Fruit fly (Drosophila melanogaster) whole organism, embryonic: ENCODE results near the gene DENR.

Source experiments
- Atf-2 ChIP-seq: fragments of 200-800 bp; sonication (Bioruptor generic); optimal IDR thresholded peaks from 2 replicates; lab custom pipeline; 2016; ENCODE audit warnings: missing biosample characterization, missing genetic modification characterization
- B-H1 ChIP-seq: fragments of 200-800 bp; sonication (Bioruptor generic); IDR thresholded peaks from 3 replicates; pipeline ENCODE4 v1.3.6; 2022; ENCODE audit warnings: missing biosample characterization, missing genetic modification characterization
- B-H2 ChIP-seq: fragments of 200-800 bp; sonication (Bioruptor generic); optimal IDR thresholded peaks from 2 replicates; lab custom pipeline; 2018; ENCODE audit warnings: missing biosample characterization, mild to moderate bottlenecking, missing genetic modification characterization
- CG10543 ChIP-seq: fragments of 200-800 bp; sonication (Bioruptor generic); optimal IDR thresholded peaks from 3 replicates; lab custom pipeline; 2017; ENCODE audit warnings: missing biosample characterization, mild to moderate bottlenecking, missing genetic modification characterization, moderate library complexity
- CG11723 ChIP-seq: fragments of 200-800 bp; sonication (Bioruptor generic); optimal IDR thresholded peaks from 2 replicates; lab custom pipeline; 2017; ENCODE audit warnings: missing biosample characterization, mild to moderate bottlenecking, missing genetic modification characterization
- CG12769 ChIP-seq: fragments of 200-800 bp; sonication (Bioruptor generic); optimal IDR thresholded peaks from 2 replicates; lab custom pipeline; 2019; ENCODE audit warnings: missing biosample characterization, mild to moderate bottlenecking, missing genetic modification characterization, moderate library complexity
- CG13296 ChIP-seq: fragments of 200-800 bp; sonication (Bioruptor generic); optimal IDR thresholded peaks from 3 replicates; lab custom pipeline; 2018; ENCODE audit warnings: missing biosample characterization, mild to moderate bottlenecking, missing genetic modification characterization
- CG13894 ChIP-seq: fragments of 200-800 bp; sonication (Bioruptor generic); optimal IDR thresholded peaks from 3 replicates; lab custom pipeline; 2018; ENCODE audit warnings: missing biosample characterization, mild to moderate bottlenecking, missing genetic modification characterization, moderate library complexity
- CG15696 ChIP-seq: fragments of 200-800 bp; sonication (Bioruptor generic); optimal IDR thresholded peaks from 2 replicates; lab custom pipeline; 2019; ENCODE audit warnings: missing biosample characterization, mild to moderate bottlenecking, missing genetic modification characterization, moderate library complexity
- CG17385 ChIP-seq: fragments of 200-800 bp; sonication (Bioruptor generic); optimal IDR thresholded peaks from 3 replicates; lab custom pipeline; 2018; ENCODE audit warnings: missing biosample characterization, mild to moderate bottlenecking, missing genetic modification characterization
- CG18011 ChIP-seq: fragments of 200-800 bp; sonication (Bioruptor generic); optimal IDR thresholded peaks from 2 replicates; lab custom pipeline; 2017; ENCODE audit warnings: missing biosample characterization, missing genetic modification characterization, mild to moderate bottlenecking, moderate library complexity, missing genotype
- CG18599 ChIP-seq: fragments of 200-800 bp; sonication (Bioruptor generic); optimal IDR thresholded peaks from 3 replicates; lab custom pipeline; 2017; ENCODE audit warnings: missing biosample characterization, missing genetic modification characterization, mild to moderate bottlenecking, moderate library complexity, missing genetic modification reagents
- CG2678 ChIP-seq: fragments of 200-800 bp; sonication (Bioruptor generic); optimal IDR thresholded peaks from 3 replicates; lab custom pipeline; 2019; ENCODE audit warnings: missing biosample characterization, mild to moderate bottlenecking, missing genetic modification characterization, moderate library complexity
- CG30431 ChIP-seq: fragments of 200-800 bp; sonication (Bioruptor generic); optimal IDR thresholded peaks from 2 replicates; lab custom pipeline; 2017; ENCODE audit warnings: missing biosample characterization, missing genetic modification characterization
- CG3281 ChIP-seq: fragments of 200-800 bp; sonication (Bioruptor generic); optimal IDR thresholded peaks from 3 replicates; lab custom pipeline; 2017; ENCODE audit warnings: missing biosample characterization, mild to moderate bottlenecking, missing genetic modification characterization
- CG34376 ChIP-seq: fragments of 200-800 bp; sonication (Bioruptor generic); optimal IDR thresholded peaks from 2 replicates; lab custom pipeline; 2018; ENCODE audit warnings: missing biosample characterization, mild to moderate bottlenecking, missing genetic modification characterization
- CG3995 ChIP-seq: fragments of 200-800 bp; sonication (Bioruptor generic); optimal IDR thresholded peaks from 3 replicates; lab custom pipeline; 2016; ENCODE audit warnings: missing biosample characterization, missing genetic modification characterization
- CG4730 ChIP-seq: fragments of 200-800 bp; sonication (Bioruptor generic); IDR thresholded peaks from 2 replicates; pipeline ENCODE4 v1.3.6; 2022; ENCODE audit warnings: missing biosample characterization, missing genetic modification characterization
- CG8290 ChIP-seq, 3 experiments: fragments of 200-800 bp; sonication (Bioruptor generic); optimal IDR thresholded peaks; 2 replicates each; lab custom pipeline; 2016 to 2019; ENCODE audit warnings: missing biosample characterization in 3 of 3, missing genetic modification characterization in 3 of 3, mild to moderate bottlenecking in 2 of 3, moderate library complexity in 1 of 3
- CG9817 ChIP-seq: fragments of 200-800 bp; sonication (Bioruptor generic); optimal IDR thresholded peaks from 2 replicates; lab custom pipeline; 2018; ENCODE audit warnings: missing biosample characterization, mild to moderate bottlenecking, missing genetic modification characterization, moderate library complexity
- E2f1 ChIP-seq: fragments of 200-800 bp; sonication (Bioruptor generic); IDR thresholded peaks from 2 replicates; pipeline ENCODE4 v1.3.6; 2022; ENCODE audit warnings: missing biosample characterization, missing genetic modification characterization
- HHEX ChIP-seq: fragments of 200-800 bp; sonication (Bioruptor generic); optimal IDR thresholded peaks from 3 replicates; lab custom pipeline; 2017; ENCODE audit warnings: missing biosample characterization, mild to moderate bottlenecking, missing genetic modification characterization, missing genetic modification reagents
- Hmr ChIP-seq: fragments of 200-800 bp; sonication (Bioruptor generic); optimal IDR thresholded peaks from 3 replicates; lab custom pipeline; 2017; ENCODE audit warnings: mild to moderate bottlenecking, missing biosample characterization, missing genetic modification reagents, missing genetic modification characterization
- Med ChIP-seq: fragments of 200-800 bp; sonication (Bioruptor generic); peaks from one replicate; lab custom pipeline; 2016; ENCODE audit warnings: missing biosample characterization, missing genetic modification characterization, mild to moderate bottlenecking, inconsistent platforms, moderate library complexity
- Pdp1 ChIP-seq, 2 experiments: fragments of 200-800 bp; sonication (Bioruptor generic); optimal IDR thresholded peaks; 3 replicates each; lab custom pipeline; 2016; ENCODE audit warnings: missing biosample characterization in 2 of 2, missing genetic modification characterization in 2 of 2, mild to moderate bottlenecking in 1 of 2, moderate library complexity in 1 of 2
- Vsx1 ChIP-seq: fragments of 200-800 bp; sonication (Bioruptor generic); optimal IDR thresholded peaks from 2 replicates; lab custom pipeline; 2017; ENCODE audit warnings: missing biosample characterization, mild to moderate bottlenecking, missing genetic modification characterization, missing genetic modification reagents
- al ChIP-seq: fragments of 200-800 bp; sonication (Bioruptor generic); IDR thresholded peaks from 2 replicates; pipeline ENCODE4 v1.3.6; 2022; ENCODE audit warnings: missing biosample characterization, missing genetic modification characterization
- chn ChIP-seq: fragments of 200-800 bp; sonication (Bioruptor generic); optimal IDR thresholded peaks from 2 replicates; lab custom pipeline; 2016; ENCODE audit warnings: missing biosample characterization, missing genetic modification characterization
- crc ChIP-seq: fragments of 200-800 bp; sonication (Bioruptor generic); optimal IDR thresholded peaks from 2 replicates; lab custom pipeline; 2016; ENCODE audit warnings: missing biosample characterization, missing genetic modification characterization
- da ChIP-seq: fragments of 200-800 bp; sonication (Bioruptor generic); optimal IDR thresholded peaks from 2 replicates; lab custom pipeline; 2016; ENCODE audit warnings: missing biosample characterization, missing genetic modification characterization
- exex ChIP-seq: fragments of 200-800 bp; sonication (Bioruptor generic); optimal IDR thresholded peaks from 4 replicates; lab custom pipeline; 2018; ENCODE audit warnings: missing biosample characterization, mild to moderate bottlenecking, missing genetic modification characterization, moderate library complexity
- grn ChIP-seq: fragments of 200-800 bp; sonication (Bioruptor generic); optimal IDR thresholded peaks from 3 replicates; lab custom pipeline; 2017; ENCODE audit warnings: missing biosample characterization, missing genetic modification characterization
- gt ChIP-seq: fragments of 200-800 bp; sonication (Bioruptor generic); IDR thresholded peaks from 2 replicates; pipeline ENCODE4 v1.3.6; 2022; ENCODE audit warnings: missing biosample characterization, missing genetic modification characterization
- kni ChIP-seq: fragments of 200-800 bp; sonication (Bioruptor generic); optimal IDR thresholded peaks from 3 replicates; lab custom pipeline; 2017; ENCODE audit warnings: mild to moderate bottlenecking, missing biosample characterization, missing genetic modification reagents, missing genetic modification characterization
- lab ChIP-seq: fragments of 200-800 bp; sonication (Bioruptor generic); optimal IDR thresholded peaks from 3 replicates; lab custom pipeline; 2017; ENCODE audit warnings: missing biosample characterization, missing genetic modification characterization, mild to moderate bottlenecking, moderate library complexity, missing genetic modification reagents
- lov ChIP-seq, 2 experiments: fragments of 200-800 bp in 1 of 2; fragments of >200 bp in 1 of 2; sonication (Bioruptor generic) in 1 of 2; IDR thresholded peaks in 1 of 2; optimal IDR thresholded peaks in 1 of 2; 2 replicates in 1 of 2; 3 replicates in 1 of 2; pipeline versions ENCODE4 v1.3.6 to Lab custom; 2017 to 2022; ENCODE audit warnings: missing biosample characterization in 1 of 2, missing genetic modification characterization in 1 of 2
- mirr ChIP-seq: fragments of 200-800 bp; sonication (Bioruptor generic); optimal IDR thresholded peaks from 3 replicates; lab custom pipeline; 2018; ENCODE audit warnings: missing biosample characterization, mild to moderate bottlenecking, missing genetic modification characterization
- phol ChIP-seq: fragments of 200-800 bp; sonication (Bioruptor generic); optimal IDR thresholded peaks from 3 replicates; lab custom pipeline; 2018; ENCODE audit warnings: missing biosample characterization, mild to moderate bottlenecking, missing genetic modification characterization, moderate library complexity
- sc ChIP-seq, 3 experiments: fragments of >200 bp in 2 of 3; fragments of 200-800 bp in 1 of 3; sonication (Bioruptor generic) in 1 of 3; optimal IDR thresholded peaks; 2 replicates in 2 of 3; 3 replicates in 1 of 3; lab custom pipeline; 2017; ENCODE audit warnings: mild to moderate bottlenecking in 1 of 3, missing biosample characterization in 1 of 3, missing genetic modification characterization in 1 of 3, missing genetic modification reagents in 1 of 3
- sens ChIP-seq: fragments of 200-800 bp; sonication (Bioruptor generic); peaks from one replicate; lab custom pipeline; 2016; ENCODE audit warnings: missing biosample characterization, missing genetic modification characterization
- sna ChIP-seq: fragments of 200-800 bp; sonication (Bioruptor generic); IDR thresholded peaks from 2 replicates; pipeline ENCODE4 v1.3.6; 2022; ENCODE audit warnings: missing biosample characterization, missing genetic modification characterization; ENCODE audit not compliant: partially characterized antibody
- sob ChIP-seq: fragments of 200-800 bp; sonication (Bioruptor generic); IDR thresholded peaks from 2 replicates; pipeline ENCODE4 v1.3.6; 2022; ENCODE audit warnings: missing biosample characterization, missing genetic modification characterization
- sug ChIP-seq: fragments of 200-800 bp; optimal IDR thresholded peaks from 2 replicates; lab custom pipeline; 2019; ENCODE audit warnings: missing biosample characterization, mild to moderate bottlenecking, missing genetic modification characterization, moderate library complexity
- twi ChIP-seq: fragments of 200-800 bp; optimal IDR thresholded peaks from 2 replicates; lab custom pipeline; 2019; ENCODE audit warnings: missing biosample characterization, mild to moderate bottlenecking, missing genetic modification characterization, moderate library complexity
- unpg ChIP-seq: fragments of 200-800 bp; sonication (Bioruptor generic); optimal IDR thresholded peaks from 3 replicates; lab custom pipeline; 2018; ENCODE audit warnings: missing biosample characterization, mild to moderate bottlenecking, missing genetic modification characterization, moderate library complexity

The DENR gene

dm6 chrX:16920682-16921286, 34.4 kb upstream of the DENR start:
- no peak for TF ChIP-seq CG11723 (GFP tag; lab: Kevin White, UChicago)
- peak; percentile 42 for TF ChIP-seq sug (tag; lab: Kevin White, UChicago)
- peak; percentile 94 for TF ChIP-seq exex (tag; lab: Kevin White, UChicago)
- no peak for TF ChIP-seq CG4730 (GFP tag; lab: Robert Waterston, UW)
- TF ChIP-seq sob (GFP tag; lab: Robert Waterston, UW) = 0 out of 2 replicates have a peak, but pooled peaks have one; percentile 17
- TF ChIP-seq E2f1 (GFP tag; lab: Robert Waterston, UW) = no peak
- TF ChIP-seq gt (GFP tag; lab: Robert Waterston, UW) = no peak
- no peak for TF ChIP-seq CG18599 (GFP tag; lab: Kevin White, UChicago)
- no peak for TF ChIP-seq crc
- TF ChIP-seq Med = peak; percentile 5
- TF ChIP-seq twi (tag; lab: Kevin White, UChicago) = no peak
- TF ChIP-seq lab (GFP tag; lab: Kevin White, UChicago) = peak; percentile 10
- no peak for TF ChIP-seq B-H1 (GFP tag; lab: Robert Waterston, UW)
- no peak for TF ChIP-seq da
- TF ChIP-seq phol (tag; lab: Kevin White, UChicago) = no peak
- TF ChIP-seq Pdp1 (GFP tag; optimal IDR thresholded peaks at IDR 0.05; lab: Kevin White, UChicago) = peak in 1 of 2 experiments; percentile 21
- TF ChIP-seq CG15696 (tag; lab: Kevin White, UChicago) = no peak
- TF ChIP-seq CG13296 = peak; percentile 3
- TF ChIP-seq CG10543 (GFP tag; lab: Kevin White, UChicago) = no peak
- no peak for TF ChIP-seq CG8290 (GFP tag; optimal IDR thresholded peaks at IDR 0.05; lab: Kevin White, UChicago)
- peak in 1 of 2 experiments; percentile 12 for TF ChIP-seq CG8290 (tag; optimal IDR thresholded peaks at IDR 0.05; lab: Kevin White, UChicago)
- TF ChIP-seq unpg (GFP tag; lab: Kevin White, UChicago) = peak; percentile 9
- TF ChIP-seq mirr (GFP tag; lab: Kevin White, UChicago) = peak; percentile 9
- no peak for TF ChIP-seq al
- TF ChIP-seq CG3281 (GFP tag; lab: Kevin White, UChicago) = peak; percentile 10
- TF ChIP-seq B-H2 (GFP tag; lab: Kevin White, UChicago) = peak; percentile 12
- peak; percentile 85 for TF ChIP-seq CG13894 (tag; lab: Kevin White, UChicago)
- TF ChIP-seq CG2678 (tag; lab: Kevin White, UChicago) = peak; percentile 30
- no peak for TF ChIP-seq HHEX (GFP tag; lab: Kevin White, UChicago)
- TF ChIP-seq grn (GFP tag; lab: Kevin White, UChicago) = peak; percentile 28
- no peak for TF ChIP-seq lov (optimal IDR thresholded peaks at IDR 0.05; lab: Kevin White, UChicago)
- no peak for TF ChIP-seq lov (GFP tag; IDR thresholded peaks at IDR 0.05; lab: Robert Waterston, UW)

dm6 chrX:16918767-16919336, 32.5 kb upstream of the DENR start:
- TF ChIP-seq grn (GFP tag; lab: Kevin White, UChicago) = peak; percentile 33
- TF ChIP-seq mirr (GFP tag; lab: Kevin White, UChicago) = peak; percentile 56
- TF ChIP-seq sna (GFP tag; lab: Robert Waterston, UW) = no peak
- no peak for TF ChIP-seq Atf-2
- no peak for TF ChIP-seq chn (GFP tag; lab: Kevin White, UChicago)
- peak; percentile 53 for TF ChIP-seq Med
- TF ChIP-seq CG30431 = no peak
- TF ChIP-seq sens (GFP tag; lab: Kevin White, UChicago) = peak; percentile 50
- no peak for TF ChIP-seq CG17385 (GFP tag; lab: Kevin White, UChicago)
- no peak for TF ChIP-seq Vsx1 (GFP tag; lab: Kevin White, UChicago)
- peak; percentile 58 for TF ChIP-seq sug (tag; lab: Kevin White, UChicago)
- TF ChIP-seq exex (tag; lab: Kevin White, UChicago) = peak; percentile 91
- no peak for TF ChIP-seq CG3995 (GFP tag; lab: Kevin White, UChicago)
- TF ChIP-seq CG2678 (tag; lab: Kevin White, UChicago) = peak; percentile 2
- peak; percentile 10 for TF ChIP-seq Hmr (GFP tag; lab: Kevin White, UChicago)
- peak; percentile 17 for TF ChIP-seq CG12769 (tag; lab: Kevin White, UChicago)
- peak; percentile 28 for TF ChIP-seq CG34376 (GFP tag; lab: Kevin White, UChicago)
- no peak for TF ChIP-seq CG18011 (GFP tag; lab: Kevin White, UChicago)
- TF ChIP-seq kni (GFP tag; lab: Kevin White, UChicago) = no peak
- no peak for TF ChIP-seq sc (optimal IDR thresholded peaks at IDR 0.05; lab: Kevin White, UChicago)
- no peak for TF ChIP-seq sc (GFP tag; optimal IDR thresholded peaks at IDR 0.05; lab: Kevin White, UChicago)
- TF ChIP-seq CG9817 = no peak
